Fruit fly (Drosophila melanogaster) whole organism: ENCODE measurements around the gene CCAP.

ENCODE experiments used
- pan ChIP-seq: fragments of >200 bp; optimal IDR thresholded peaks from 2 replicates; lab custom pipeline; 2017
- psq ChIP-seq: fragments of >200 bp; optimal IDR thresholded peaks from 2 replicates; lab custom pipeline; 2017

- TF ChIP-seq pan (no peak), psq (lab: Kevin White, UChicago) (no peak)
These were observed 31.9 kb upstream of the CCAP start, which contains the start of gene Takl2 for dm6 chr3R:22733751-22734150.
